Worm (Caenorhabditis elegans): ENCODE data around the gene elo-3.

Gene elo-3

DNA sequence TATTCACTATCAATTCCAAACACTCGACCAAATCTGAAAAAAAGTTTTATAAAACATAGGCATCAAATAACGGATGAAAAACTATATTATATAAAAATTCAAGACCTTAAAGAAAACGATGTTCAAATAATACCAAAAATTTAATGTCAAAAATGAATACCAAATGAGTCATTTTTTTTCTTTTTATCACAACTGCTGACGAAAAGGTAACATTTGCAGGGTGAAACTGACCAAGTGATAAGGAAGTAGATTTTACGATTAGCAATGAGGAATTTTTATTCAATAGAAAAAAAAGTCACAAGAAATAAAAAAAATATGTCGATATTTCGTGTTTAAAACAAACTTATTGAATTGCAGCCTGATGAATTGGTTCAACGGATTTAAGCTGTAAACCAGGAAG, 48.3 kb downstream of the elo-3 start, which contains the start of gene C06E4.8:
TSS of gene C06E4.8 (minus strand) at position 37 of the 400 bp plus-strand sequence.
- no peak for TF ChIP-seq klf-2 (GFP tag; conservative IDR thresholded peaks at IDR 0.05)
- no peak for TF ChIP-seq med-1 (GFP tag; optimal IDR thresholded peaks at IDR 0.05; ENCODE audit: insufficient read depth)
- no peak for TF ChIP-seq ref-1 (GFP tag; conservative IDR thresholded peaks at IDR 0.05)
- TF ChIP-seq flt-1 (GFP tag; IDR thresholded peaks at IDR 0.05) = no peak
- no peak for TF ChIP-seq ztf-29 (GFP tag; IDR thresholded peaks at IDR 0.05)
- no peak for TF ChIP-seq cog-1 (tag; optimal IDR thresholded peaks at IDR 0.05)

DNA sequence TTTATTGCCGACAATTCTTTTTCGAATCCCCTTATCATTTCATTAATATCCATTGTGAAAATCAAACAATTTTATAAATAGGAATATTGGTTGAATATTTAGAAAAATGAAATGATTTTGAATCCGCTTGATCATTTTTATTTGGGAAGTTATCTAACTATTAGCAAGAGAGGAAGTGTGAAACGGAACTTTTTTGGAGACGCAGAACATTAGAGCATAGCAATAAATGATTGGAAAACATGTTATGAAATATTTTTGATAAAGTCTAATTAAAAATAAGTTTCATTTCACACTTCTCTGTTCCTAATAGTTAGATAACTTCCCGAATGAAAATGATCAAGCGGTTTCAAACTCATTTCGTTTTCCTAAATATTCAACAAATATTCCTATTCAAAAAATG, 50.0 kb downstream of the elo-3 start, which contains the start of gene F42C5.3:
TSS of gene F42C5.3 (minus strand) at position 101 of the 400 bp plus-strand sequence.
- TF ChIP-seq tab-1 (GFP tag; IDR thresholded peaks at IDR 0.05) (no peak), T22C8.4 (GFP tag; IDR thresholded peaks at IDR 0.05) (no peak), ref-1 (GFP tag; conservative IDR thresholded peaks at IDR 0.05) (no peak), klf-2 (GFP tag; conservative IDR thresholded peaks at IDR 0.05) (no peak), cog-1 (tag; optimal IDR thresholded peaks at IDR 0.05) (no peak), med-1 (GFP tag; optimal IDR thresholded peaks at IDR 0.05; ENCODE audit: insufficient read depth) (no peak), ztf-23 (GFP tag; IDR thresholded peaks at IDR 0.05) (no peak)

All from whole organism, midembryonic.